Fruit fly (Drosophila melanogaster): ENCODE results near the gene CG4497.

DNA sequence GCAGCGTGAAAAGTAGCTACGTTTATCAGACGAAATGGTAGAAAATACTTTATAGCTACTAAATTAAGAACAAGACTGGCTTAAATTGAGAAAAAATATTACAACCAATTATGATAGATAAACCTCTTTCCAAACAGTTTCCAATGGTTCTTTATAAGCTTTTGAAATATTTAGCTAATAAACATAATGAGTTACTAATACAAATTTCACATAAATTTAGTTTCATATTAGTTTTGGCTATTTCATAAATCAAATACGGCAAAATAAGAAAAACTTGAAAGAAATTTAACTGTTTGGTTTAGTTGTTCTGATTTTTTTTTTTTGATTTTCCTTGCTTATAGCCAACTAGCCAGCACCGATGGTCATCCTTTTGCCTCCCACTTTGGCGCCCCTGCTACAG lies 5.8 kb upstream of the CG4497 start:
- no peak for TF ChIP-seq psq (optimal IDR thresholded peaks at IDR 0.05)
- no peak for TF ChIP-seq h (optimal IDR thresholded peaks at IDR 0.05)
- TF ChIP-seq ttk (optimal IDR thresholded peaks at IDR 0.05): no peak
- no peak for TF ChIP-seq Myc (optimal IDR thresholded peaks at IDR 0.05)
- no peak for TF ChIP-seq Sin3A (optimal IDR thresholded peaks at IDR 0.05)
